Worm (Caenorhabditis elegans) whole organism, L4 larva: ENCODE data around the gene pptr-2.

ENCODE experiments used
- R02D3.7 ChIP-seq: fragments of 150-350 bp; sonication (generic microtip); optimal IDR thresholded peaks from 3 replicates; lab custom pipeline; 2014; ENCODE audit warnings: missing biosample characterization, missing genetic modification characterization
- lin-29 ChIP-seq: fragments of 200-800 bp; sonication (Bioruptor generic); IDR thresholded peaks from 2 replicates; pipeline ENCODE4 v1.3.6; 2022; ENCODE audit warnings: missing genetic modification reagents, missing genetic modification characterization, missing compliant biosample characterization
- lin-38 ChIP-seq: fragments of 200-800 bp; sonication (Bioruptor generic); IDR thresholded peaks from 2 replicates; pipeline ENCODE4 v1.3.6; 2022; ENCODE audit warnings: missing genetic modification reagents, missing genetic modification characterization, missing compliant biosample characterization
- lsy-2 ChIP-seq, 2 experiments: fragments of 150-350 bp in 1 of 2; sonication (generic microtip) in 1 of 2; optimal IDR thresholded peaks; 2 replicates each; lab custom pipeline; 2014 to 2017; ENCODE audit warnings: missing biosample characterization in 2 of 2, missing genetic modification characterization in 2 of 2
- pha-4 ChIP-seq, 2 experiments: fragments of 150-350 bp in 1 of 2; fragments of 200-800 bp in 1 of 2; sonication (Bioruptor generic) in 1 of 2; IDR thresholded peaks in 1 of 2; optimal IDR thresholded peaks in 1 of 2; 2 replicates each; pipeline versions ENCODE4 v1.3.6 to Lab custom; 2014 to 2022; ENCODE audit warnings: missing genetic modification characterization in 2 of 2, missing genetic modification reagents in 2 of 2, missing biosample characterization in 1 of 2, missing compliant biosample characterization in 1 of 2
- ztf-11 ChIP-seq: fragments of 150-350 bp; optimal IDR thresholded peaks from 2 replicates; lab custom pipeline; 2014; ENCODE audit warnings: missing biosample characterization, missing genetic modification characterization

- TF ChIP-seq R02D3.7 (tag; lab: Kevin White, UChicago) (no peak), lin-38 (GFP tag; lab: Robert Waterston, UW) (no peak), lsy-2 (tag; optimal IDR thresholded peaks at IDR 0.05; lab: Kevin White, UChicago) (no peak), lin-29 (GFP tag; lab: Robert Waterston, UW) (no peak), pha-4 (GFP tag; IDR thresholded peaks at IDR 0.05; lab: Robert Waterston, UW) (no peak), pha-4 (tag; optimal IDR thresholded peaks at IDR 0.05; lab: Kevin White, UChicago) (no peak), ztf-11 (tag; lab: Kevin White, UChicago) (no peak)
Observed at ce11 chrV:11061887-11062286, 27.2 kb upstream of the pptr-2 start.
